Worm (Caenorhabditis elegans) whole organism, young adult: ENCODE results near the gene usp-33.

Source experiments
- B0035.1 ChIP-seq: sonication (generic microtip); optimal IDR thresholded peaks from 2 replicates; lab custom pipeline; 2016; ENCODE audit warnings: missing genetic modification characterization, mild to moderate bottlenecking, missing compliant biosample characterization, missing genotype, missing genetic modification reagents
- C06A6.2 ChIP-seq: fragments of 200-800 bp; sonication (Bioruptor generic); conservative IDR thresholded peaks from 2 replicates; pipeline ENCODE4 v1.3.6; 2022; ENCODE audit warnings: missing genetic modification characterization, missing compliant biosample characterization
- D2030.7 ChIP-seq: fragments of 200-800 bp; sonication (Bioruptor generic); IDR thresholded peaks from 2 replicates; pipeline ENCODE4 v1.3.6; 2022; ENCODE audit warnings: missing genetic modification reagents, missing genetic modification characterization, missing compliant biosample characterization
- F10E7.11 ChIP-seq: sonication (generic microtip); optimal IDR thresholded peaks from 2 replicates; lab custom pipeline; 2017; ENCODE audit warnings: mild to moderate bottlenecking, missing genetic modification characterization, moderate library complexity, missing compliant biosample characterization
- F22D6.2 ChIP-seq: sonication (generic microtip); optimal IDR thresholded peaks from 2 replicates; lab custom pipeline; 2016; ENCODE audit warnings: mild to moderate bottlenecking, missing genetic modification characterization, missing compliant biosample characterization
- F23B12.7 ChIP-seq: sonication (generic microtip); optimal IDR thresholded peaks from 2 replicates; lab custom pipeline; 2017; ENCODE audit warnings: missing genetic modification characterization, mild to moderate bottlenecking, missing compliant biosample characterization, antibody characterized with exemption, moderate library complexity; ENCODE audit not compliant: insufficient read depth
- F55B11.4 ChIP-seq: sonication (generic microtip); optimal IDR thresholded peaks from 2 replicates; lab custom pipeline; 2016; ENCODE audit warnings: missing compliant biosample characterization, missing genetic modification characterization, borderline replicate concordance; ENCODE audit not compliant: insufficient read depth
- K12H6.12 ChIP-seq: fragments of 200-800 bp; sonication (Bioruptor generic); optimal IDR thresholded peaks from 2 replicates; lab custom pipeline; 2018; ENCODE audit warnings: mild to moderate bottlenecking, missing genetic modification characterization, missing compliant biosample characterization
- Y67H2A.10 ChIP-seq: fragments of 200-800 bp; sonication (Bioruptor generic); conservative IDR thresholded peaks from 2 replicates; pipeline ENCODE4 v1.3.6; 2022; ENCODE audit warnings: missing genetic modification reagents, missing genetic modification characterization, missing compliant biosample characterization
- Y95B8A.8 ChIP-seq: fragments of 200-800 bp; sonication (Bioruptor generic); IDR thresholded peaks from 2 replicates; pipeline ENCODE4 v1.3.6; 2022; ENCODE audit warnings: missing genetic modification reagents, missing genetic modification characterization, missing compliant biosample characterization
- ama-1 ChIP-seq, 3 experiments: fragments of 150-350 bp in 1 of 3; sonication (generic microtip) in 2 of 3; optimal IDR thresholded peaks; 2 replicates each; lab custom pipeline; 2014 to 2018; ENCODE audit warnings: missing biosample characterization in 2 of 3, missing genetic modification characterization in 2 of 3, missing genetic modification reagents in 2 of 3
- attf-5 ChIP-seq: fragments of 200-800 bp; sonication (Bioruptor generic); optimal IDR thresholded peaks from 2 replicates; lab custom pipeline; 2018; ENCODE audit warnings: mild to moderate bottlenecking, missing genetic modification characterization, missing compliant biosample characterization
- bed-1 ChIP-seq: fragments of 200-800 bp; sonication (Bioruptor generic); IDR thresholded peaks from 2 replicates; pipeline ENCODE4 v1.3.6; 2022; ENCODE audit warnings: missing genetic modification reagents, missing genetic modification characterization, missing compliant biosample characterization
- ceh-58 ChIP-seq: fragments of 200-800 bp; sonication (Bioruptor generic); IDR thresholded peaks from 2 replicates; pipeline ENCODE4 v1.3.6; 2022; ENCODE audit warnings: missing genetic modification characterization, missing compliant biosample characterization
- ceh-91 ChIP-seq: fragments of 200-800 bp; sonication (Bioruptor generic); IDR thresholded peaks from 2 replicates; pipeline ENCODE4 v1.3.6; 2022; ENCODE audit warnings: missing genetic modification reagents, missing genetic modification characterization, missing compliant biosample characterization
- dpl-1 ChIP-seq: fragments of 150-350 bp; optimal IDR thresholded peaks from 2 replicates; lab custom pipeline; 2014; ENCODE audit warnings: missing biosample characterization, missing genetic modification reagents, missing genetic modification characterization
- efl-1 ChIP-seq: fragments of 150-350 bp; optimal IDR thresholded peaks from 2 replicates; lab custom pipeline; 2014; ENCODE audit warnings: missing biosample characterization, missing genetic modification reagents, missing genetic modification characterization
- egl-18 ChIP-seq: fragments of 200-800 bp; sonication (Bioruptor generic); IDR thresholded peaks from 2 replicates; pipeline ENCODE4 v1.3.6; 2022; ENCODE audit warnings: missing genetic modification reagents, missing genetic modification characterization, missing compliant biosample characterization
- egl-44 ChIP-seq: fragments of 200-800 bp; sonication (Bioruptor generic); IDR thresholded peaks from 2 replicates; pipeline ENCODE4 v1.3.6; 2022; ENCODE audit warnings: missing genetic modification reagents, missing genetic modification characterization, missing compliant biosample characterization
- egrh-3 ChIP-seq: fragments of 200-800 bp; sonication (Bioruptor generic); IDR thresholded peaks from 2 replicates; pipeline ENCODE4 v1.3.6; 2022; ENCODE audit warnings: missing genetic modification reagents, missing genetic modification characterization, missing compliant biosample characterization
- ekl-4 ChIP-seq: fragments of 200-800 bp; sonication (Bioruptor generic); IDR thresholded peaks from 2 replicates; pipeline ENCODE4 v1.3.6; 2022; ENCODE audit warnings: missing genetic modification reagents, missing genetic modification characterization, missing compliant biosample characterization
- ets-4 ChIP-seq: fragments of 200-800 bp; sonication (Bioruptor generic); optimal IDR thresholded peaks from 2 replicates; lab custom pipeline; 2018; ENCODE audit warnings: mild to moderate bottlenecking, missing genetic modification characterization, missing compliant biosample characterization
- gei-17 ChIP-seq: fragments of 200-800 bp; sonication (Bioruptor generic); optimal IDR thresholded peaks from 2 replicates; lab custom pipeline; 2018; ENCODE audit warnings: mild to moderate bottlenecking, missing genetic modification characterization, missing compliant biosample characterization
- him-1 ChIP-seq: sonication (generic microtip); optimal IDR thresholded peaks from 2 replicates; lab custom pipeline; 2016; ENCODE audit warnings: missing genotype, missing genetic modification reagents, missing genetic modification characterization, missing compliant biosample characterization
- hmg-1.2 ChIP-seq: fragments of 200-800 bp; sonication (Bioruptor generic); IDR thresholded peaks from 2 replicates; pipeline ENCODE4 v1.3.6; 2022; ENCODE audit warnings: missing genetic modification reagents, missing genetic modification characterization, missing compliant biosample characterization
- hrde-1 ChIP-seq: sonication (generic microtip); optimal IDR thresholded peaks from 2 replicates; lab custom pipeline; 2016; ENCODE audit warnings: missing genetic modification characterization, mild to moderate bottlenecking, missing compliant biosample characterization, moderate library complexity, missing genotype, missing genetic modification reagents, borderline replicate concordance
- hsf-1 ChIP-seq: fragments of 200-800 bp; sonication (Bioruptor generic); IDR thresholded peaks from 2 replicates; pipeline ENCODE4 v1.3.6; 2022; ENCODE audit warnings: missing genetic modification reagents, missing genetic modification characterization, missing compliant biosample characterization
- lin-26 ChIP-seq: fragments of 200-800 bp; sonication (Bioruptor generic); IDR thresholded peaks from 2 replicates; pipeline ENCODE4 v1.3.6; 2022; ENCODE audit warnings: missing genetic modification reagents, missing genetic modification characterization, missing compliant biosample characterization
- lin-40 ChIP-seq: sonication (generic microtip); optimal IDR thresholded peaks from 2 replicates; lab custom pipeline; 2016; ENCODE audit warnings: missing genetic modification characterization, mild to moderate bottlenecking, missing compliant biosample characterization, missing genotype, missing genetic modification reagents
- madf-10 ChIP-seq: sonication (generic microtip); optimal IDR thresholded peaks from 2 replicates; lab custom pipeline; 2016; ENCODE audit warnings: mild to moderate bottlenecking, missing genetic modification characterization, missing compliant biosample characterization
- nfyb-1 ChIP-seq: fragments of 200-800 bp; sonication (Bioruptor generic); IDR thresholded peaks from 2 replicates; pipeline ENCODE4 v1.3.6; 2022; ENCODE audit warnings: missing genetic modification reagents, missing genetic modification characterization, missing compliant biosample characterization
- nhr-120 ChIP-seq: fragments of 200-800 bp; sonication (Bioruptor generic); IDR thresholded peaks from 2 replicates; pipeline ENCODE4 v1.3.6; 2022; ENCODE audit warnings: missing genetic modification characterization, missing compliant biosample characterization
- nhr-80 ChIP-seq: sonication (generic microtip); optimal IDR thresholded peaks from 2 replicates; lab custom pipeline; 2016; ENCODE audit warnings: missing genetic modification characterization, missing compliant biosample characterization
- nhr-90 ChIP-seq: sonication (generic microtip); optimal IDR thresholded peaks from 2 replicates; lab custom pipeline; 2016; ENCODE audit warnings: missing genotype, mild to moderate bottlenecking, missing genetic modification characterization, missing compliant biosample characterization
- pbrm-1 ChIP-seq: fragments of 200-800 bp; sonication (Bioruptor generic); IDR thresholded peaks from 2 replicates; pipeline ENCODE4 v1.3.6; 2022; ENCODE audit warnings: missing genetic modification reagents, missing genetic modification characterization, missing compliant biosample characterization
- pha-4 ChIP-seq: fragments of 150-350 bp; sonication (generic microtip); optimal IDR thresholded peaks from 2 replicates; lab custom pipeline; 2014; ENCODE audit warnings: missing biosample characterization, missing genetic modification reagents, missing genetic modification characterization
- rcor-1 ChIP-seq: fragments of 200-800 bp; sonication (Bioruptor generic); IDR thresholded peaks from 2 replicates; pipeline ENCODE4 v1.3.6; 2022; ENCODE audit warnings: missing genetic modification reagents, missing genetic modification characterization, missing compliant biosample characterization
- rec-8 ChIP-seq, 2 experiments: sonication (generic microtip); optimal IDR thresholded peaks; 2 replicates each; lab custom pipeline; 2016; ENCODE audit warnings: mild to moderate bottlenecking in 2 of 2, missing genetic modification characterization in 2 of 2, missing genetic modification reagents in 2 of 2, missing genotype in 2 of 2, missing biosample characterization in 1 of 2, missing compliant biosample characterization in 1 of 2, moderate library complexity in 1 of 2
- repo-1 ChIP-seq: sonication (generic microtip); optimal IDR thresholded peaks from 2 replicates; lab custom pipeline; 2017; ENCODE audit warnings: mild to moderate bottlenecking, missing genetic modification characterization, missing compliant biosample characterization
- sdz-38 ChIP-seq: sonication (generic microtip); optimal IDR thresholded peaks from 2 replicates; lab custom pipeline; 2016; ENCODE audit warnings: missing genotype, missing genetic modification characterization, missing compliant biosample characterization
- snpc-1.1 ChIP-seq: sonication (generic microtip); optimal IDR thresholded peaks from 2 replicates; lab custom pipeline; 2017; ENCODE audit warnings: missing genetic modification characterization, mild to moderate bottlenecking, missing compliant biosample characterization, antibody characterized with exemption, moderate library complexity, missing genotype, missing genetic modification reagents; ENCODE audit not compliant: insufficient read depth
- snpc-4 ChIP-seq, 5 experiments: fragments of 150-350 bp in 1 of 5; sonication (generic microtip) in 4 of 5; optimal IDR thresholded peaks; 2 replicates each; lab custom pipeline; 2014 to 2018; ENCODE audit warnings: missing genetic modification characterization in 5 of 5, missing biosample characterization in 3 of 5, antibody characterized with exemption in 2 of 5, mild to moderate bottlenecking in 2 of 5, missing compliant biosample characterization in 2 of 5, missing genotype in 2 of 5, moderate library complexity in 2 of 5, missing genetic modification reagents in 1 of 5
- somi-1 ChIP-seq: fragments of 200-800 bp; sonication (Bioruptor generic); optimal IDR thresholded peaks from 2 replicates; lab custom pipeline; 2018; ENCODE audit warnings: mild to moderate bottlenecking, missing genetic modification characterization, missing compliant biosample characterization
- sptf-2 ChIP-seq: fragments of 200-800 bp; sonication (Bioruptor generic); optimal IDR thresholded peaks from 2 replicates; lab custom pipeline; 2018; ENCODE audit warnings: mild to moderate bottlenecking, missing genetic modification characterization, missing compliant biosample characterization
- tbx-9 ChIP-seq: sonication (generic microtip); optimal IDR thresholded peaks from 2 replicates; lab custom pipeline; 2016; ENCODE audit warnings: borderline replicate concordance, missing genetic modification characterization, inconsistent platforms, missing compliant biosample characterization
- ztf-3 ChIP-seq: fragments of 200-800 bp; sonication (Bioruptor generic); optimal IDR thresholded peaks from 2 replicates; lab custom pipeline; 2018; ENCODE audit warnings: mild to moderate bottlenecking, missing genetic modification characterization, missing compliant biosample characterization

usp-33 gene

DNA sequence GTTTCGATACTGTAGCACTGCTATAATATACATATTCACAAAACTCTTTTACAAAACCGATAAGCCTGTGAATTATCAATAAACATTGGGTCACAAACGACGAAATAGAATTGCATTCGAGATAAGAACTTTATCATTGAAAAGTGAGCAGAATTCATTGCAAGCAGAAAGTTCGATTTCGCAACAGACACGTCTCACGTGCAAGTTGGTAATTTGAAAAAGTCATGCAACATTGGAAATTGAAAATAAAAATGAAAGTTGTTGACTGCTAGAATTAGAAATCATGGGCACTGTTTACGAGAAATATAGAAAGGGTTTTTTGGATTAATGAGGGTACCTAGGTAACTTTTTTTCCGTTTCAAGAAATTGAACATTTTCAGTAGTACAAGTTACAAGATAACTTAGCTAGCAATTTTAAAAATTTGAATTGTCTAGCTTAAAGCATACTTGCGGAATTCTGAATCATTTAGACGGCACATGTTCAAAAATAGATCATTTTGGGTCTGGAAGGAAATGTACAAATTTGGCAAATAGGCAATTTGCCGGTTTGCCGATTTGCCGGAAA, 19.4 kb downstream of the usp-33 start (continued):
- TF ChIP-seq tbx-9 (tag; lab: Kevin White, UChicago) = no peak
- peak; percentile 51; the same call in 1 of the 2 replicates for TF ChIP-seq C06A6.2 (GFP tag; lab: Robert Waterston, UW)
- TF ChIP-seq rcor-1 (GFP tag; lab: Robert Waterston, UW) = peak; percentile 52
- TF ChIP-seq F10E7.11 (tag; lab: Kevin White, UChicago) = no peak
- no peak for TF ChIP-seq nhr-120 (GFP tag; lab: Robert Waterston, UW)
- TF ChIP-seq K12H6.12 = peak; percentile 38
- TF ChIP-seq sdz-38 = peak; percentile 51
- peak; percentile 81; the same call in 1 of the 2 replicates for TF ChIP-seq nfyb-1 (GFP tag; lab: Robert Waterston, UW)
- TF ChIP-seq ztf-3 = no peak
- TF ChIP-seq F55B11.4 (tag; lab: Kevin White, UChicago) = no peak
- TF ChIP-seq him-1 (tag; lab: Kevin White, UChicago) = no peak
- no peak for TF ChIP-seq B0035.1 (tag; lab: Kevin White, UChicago)
- TF ChIP-seq hrde-1 = no peak
- no peak for TF ChIP-seq sptf-2 (GFP tag; lab: Kevin White, UChicago)
- TF ChIP-seq gei-17 (GFP tag; lab: Kevin White, UChicago) = peak; percentile 17
- TF ChIP-seq ekl-4 = no peak
- no peak for TF ChIP-seq rec-8 (tag; optimal IDR thresholded peaks at IDR 0.05; lab: Kevin White, UChicago)
- peak; percentile 49 for TF ChIP-seq repo-1 (tag; lab: Kevin White, UChicago)
- TF ChIP-seq F22D6.2 (tag; lab: Kevin White, UChicago) = no peak
- TF ChIP-seq nhr-80 (tag; lab: Kevin White, UChicago) = peak; percentile 98
- peak; percentile 43 for TF ChIP-seq lin-40
- TF ChIP-seq dpl-1 = no peak
- 0 out of 2 replicates have a peak, but pooled peaks have one; percentile 28 for TF ChIP-seq egl-44 (GFP tag; lab: Robert Waterston, UW)
- 0 out of 2 replicates have a peak, but pooled peaks have one; percentile 41 for TF ChIP-seq pbrm-1
- no peak for TF ChIP-seq Y67H2A.10 (GFP tag; lab: Robert Waterston, UW)
- peak; percentile 76 for TF ChIP-seq pha-4 (tag; lab: Kevin White, UChicago)
- TF ChIP-seq D2030.7 (GFP tag; lab: Robert Waterston, UW) = no peak
- TF ChIP-seq egl-18 (GFP tag; lab: Robert Waterston, UW) = no peak
- TF ChIP-seq efl-1 = no peak
- TF ChIP-seq bed-1 (GFP tag; lab: Robert Waterston, UW) = no peak
- TF ChIP-seq hsf-1 (GFP tag; lab: Robert Waterston, UW) = no peak
- TF ChIP-seq somi-1 = no peak
- TF ChIP-seq hmg-1.2 (GFP tag; lab: Robert Waterston, UW) = peak; percentile 20; the same call in 1 of the 2 replicates
- peak; percentile 20 for TF ChIP-seq F23B12.7 (tag; lab: Kevin White, UChicago)
- no peak for TF ChIP-seq snpc-1.1 (tag; lab: Kevin White, UChicago)
- no peak for TF ChIP-seq ceh-58
- no peak for TF ChIP-seq ama-1 (optimal IDR thresholded peaks at IDR 0.05; lab: Kevin White, UChicago)
- peak in 1 of 2 experiments; percentile 76 for TF ChIP-seq ama-1 (GFP tag; optimal IDR thresholded peaks at IDR 0.05; lab: Kevin White, UChicago)
- peak; percentile 59 for TF ChIP-seq attf-5 (GFP tag; lab: Kevin White, UChicago)
- no peak for TF ChIP-seq snpc-4 (GFP tag; optimal IDR thresholded peaks at IDR 0.05; lab: Kevin White, UChicago)
- TF ChIP-seq snpc-4 (tag; optimal IDR thresholded peaks at IDR 0.05; lab: Kevin White, UChicago) = peak in 3 of 4 experiments; percentile 35 to 66 (median 41)
- TF ChIP-seq lin-26 (GFP tag; lab: Robert Waterston, UW) = no peak
- TF ChIP-seq egrh-3 (GFP tag; lab: Robert Waterston, UW) = no peak
- 0 out of 2 replicates have a peak, but pooled peaks have one; percentile 24 for TF ChIP-seq Y95B8A.8 (GFP tag; lab: Robert Waterston, UW)
- TF ChIP-seq nhr-90 (tag; lab: Kevin White, UChicago) = peak; percentile 68
- TF ChIP-seq ceh-91 = no peak
- peak; percentile 32 for TF ChIP-seq ets-4
- peak; percentile 68 for TF ChIP-seq madf-10 (tag; lab: Kevin White, UChicago)
